Worm (Caenorhabditis elegans): ENCODE results near the gene Y116F11B.8.

ce11 chrV:19820178-19820577, 37.3 kb upstream of the Y116F11B.8 start:
- TF ChIP-seq mdl-1 (tag; optimal IDR thresholded peaks at IDR 0.05) (no peak), snpc-4 (tag; optimal IDR thresholded peaks at IDR 0.05) (no peak), nhr-76 (tag; optimal IDR thresholded peaks at IDR 0.05) (no peak), R02D3.7 (tag; optimal IDR thresholded peaks at IDR 0.05) (no peak), zag-1 (tag; optimal IDR thresholded peaks at IDR 0.05) (no peak), fos-1 (tag; optimal IDR thresholded peaks at IDR 0.05) (no peak), ztf-4 (tag; optimal IDR thresholded peaks at IDR 0.05) (no peak), tbx-2 (tag; optimal IDR thresholded peaks at IDR 0.05) (no peak), egl-27 (tag; optimal IDR thresholded peaks at IDR 0.05) (no peak), skn-1 (tag; optimal IDR thresholded peaks at IDR 0.05) (no peak), elt-3 (tag; optimal IDR thresholded peaks at IDR 0.05) (no peak), nhr-77 (tag; optimal IDR thresholded peaks at IDR 0.05) (no peak), pqm-1 (tag; optimal IDR thresholded peaks at IDR 0.05) (no peak), elt-2 (tag; optimal IDR thresholded peaks at IDR 0.05) (no peak)
